Fruit fly (Drosophila melanogaster): ENCODE measurements around the gene CG13004.
A peak's percentile ranks its signal among the peaks of the same experiment; 100 is the strongest.

Gene CG13004

dm6 chrX:16836091-16836799 lies 925 bp upstream of the CG13004 start:
- TF ChIP-seq Hr83 (GFP tag; optimal IDR thresholded peaks at IDR 0.05; ENCODE audit: poor library complexity, severe bottlenecking), result peak; percentile 7
- TF ChIP-seq Rel (GFP tag; optimal IDR thresholded peaks at IDR 0.05), result no peak
- peak; percentile 55 for TF ChIP-seq Rel (tag; optimal IDR thresholded peaks at IDR 0.05)
- peak; percentile 62 for TF ChIP-seq Vsx2 (GFP tag; optimal IDR thresholded peaks at IDR 0.05; ENCODE audit: partially characterized antibody)
- peak in 1 of 2 experiments; percentile 82 for TF ChIP-seq dl (GFP tag; optimal IDR thresholded peaks at IDR 0.05; ENCODE audit: insufficient read depth in 1 of 2, partially characterized antibody in 2 of 2)
- no peak for TF ChIP-seq GATAd (GFP tag; optimal IDR thresholded peaks at IDR 0.05)
- TF ChIP-seq Dif (GFP tag; optimal IDR thresholded peaks at IDR 0.05; ENCODE audit: partially characterized antibody), result peak; percentile 74
- TF ChIP-seq HLH106 (tag; optimal IDR thresholded peaks at IDR 0.05), result no peak

dm6 chrX:16834259-16834658 lies 1.1 kb downstream of the CG13004 start:
- no peak for TF ChIP-seq sv (GFP tag; optimal IDR thresholded peaks at IDR 0.05)
- no peak for TF ChIP-seq dsf (GFP tag; optimal IDR thresholded peaks at IDR 0.05; ENCODE audit: borderline replicate concordance)
- TF ChIP-seq tai (GFP tag; optimal IDR thresholded peaks at IDR 0.05), result no peak
- TF ChIP-seq HLH106 (tag; optimal IDR thresholded peaks at IDR 0.05), result peak; percentile 10
- TF ChIP-seq Sp1 (GFP tag; optimal IDR thresholded peaks at IDR 0.05), result peak; percentile 3
- TF ChIP-seq h (GFP tag; optimal IDR thresholded peaks at IDR 0.05), result peak; percentile 22
- peak; percentile 23 for TF ChIP-seq ey (GFP tag; optimal IDR thresholded peaks at IDR 0.05)
- TF ChIP-seq Hnf4 (GFP tag; optimal IDR thresholded peaks at IDR 0.05), result no peak
- TF ChIP-seq lola (GFP tag; optimal IDR thresholded peaks at IDR 0.05), result no peak
- no peak for TF ChIP-seq dl (GFP tag; optimal IDR thresholded peaks at IDR 0.05; ENCODE audit: insufficient read depth in 1 of 2, partially characterized antibody in 2 of 2)
- no peak for TF ChIP-seq jim (GFP tag; optimal IDR thresholded peaks at IDR 0.05)
- TF ChIP-seq brk (GFP tag; optimal IDR thresholded peaks at IDR 0.05), result no peak
- peak; percentile 52 for TF ChIP-seq OdsH (GFP tag; optimal IDR thresholded peaks at IDR 0.05)
- TF ChIP-seq CG9705 (GFP tag; optimal IDR thresholded peaks at IDR 0.05), result no peak
- no peak for TF ChIP-seq Rel (GFP tag; optimal IDR thresholded peaks at IDR 0.05)
- TF ChIP-seq Rel (tag; optimal IDR thresholded peaks at IDR 0.05), result no peak
- peak; percentile 49 for TF ChIP-seq psq (GFP tag; optimal IDR thresholded peaks at IDR 0.05)
- peak; percentile 12 for TF ChIP-seq woc (GFP tag; optimal IDR thresholded peaks at IDR 0.05)
- TF ChIP-seq br (GFP tag; optimal IDR thresholded peaks at IDR 0.05), result no peak
- TF ChIP-seq Jra (GFP tag; optimal IDR thresholded peaks at IDR 0.05), result no peak
- TF ChIP-seq N (GFP tag; optimal IDR thresholded peaks at IDR 0.05), result no peak
- no peak for TF ChIP-seq GATAd (GFP tag; optimal IDR thresholded peaks at IDR 0.05)
- no peak for TF ChIP-seq Mio (GFP tag; optimal IDR thresholded peaks at IDR 0.05)
- TF ChIP-seq CrebA (GFP tag; optimal IDR thresholded peaks at IDR 0.05; ENCODE audit: borderline replicate concordance), result no peak
- no peak for TF ChIP-seq Hr83 (GFP tag; optimal IDR thresholded peaks at IDR 0.05; ENCODE audit: poor library complexity, severe bottlenecking)
- no peak for TF ChIP-seq usp (GFP tag; optimal IDR thresholded peaks at IDR 0.05)
- TF ChIP-seq dmrt93B (GFP tag; optimal IDR thresholded peaks at IDR 0.05), result no peak
- TF ChIP-seq foxo (GFP tag; optimal IDR thresholded peaks at IDR 0.05), result peak in 1 of 2 experiments; percentile 50
- no peak for TF ChIP-seq Abd-B (GFP tag; optimal IDR thresholded peaks at IDR 0.05)
- peak; percentile 49 for TF ChIP-seq fru (GFP tag; optimal IDR thresholded peaks at IDR 0.05)
- TF ChIP-seq Vsx2 (GFP tag; optimal IDR thresholded peaks at IDR 0.05; ENCODE audit: partially characterized antibody), result no peak
- no peak for TF ChIP-seq Dif (GFP tag; optimal IDR thresholded peaks at IDR 0.05; ENCODE audit: partially characterized antibody)
- TF ChIP-seq Hr78 (GFP tag; optimal IDR thresholded peaks at IDR 0.05), result no peak
- no peak for TF ChIP-seq pan (optimal IDR thresholded peaks at IDR 0.05)
- no peak for TF ChIP-seq Myc (optimal IDR thresholded peaks at IDR 0.05)
- TF ChIP-seq CG32264 (GFP tag; optimal IDR thresholded peaks at IDR 0.05), result no peak
- no peak for TF ChIP-seq Dfd (GFP tag; optimal IDR thresholded peaks at IDR 0.05)
- TF ChIP-seq sage (GFP tag; optimal IDR thresholded peaks at IDR 0.05), result no peak
- TF ChIP-seq rgr (GFP tag; optimal IDR thresholded peaks at IDR 0.05), result peak; percentile 46
